Fruit fly (Drosophila melanogaster): ENCODE measurements around the gene Spn77Bb.

DNA sequence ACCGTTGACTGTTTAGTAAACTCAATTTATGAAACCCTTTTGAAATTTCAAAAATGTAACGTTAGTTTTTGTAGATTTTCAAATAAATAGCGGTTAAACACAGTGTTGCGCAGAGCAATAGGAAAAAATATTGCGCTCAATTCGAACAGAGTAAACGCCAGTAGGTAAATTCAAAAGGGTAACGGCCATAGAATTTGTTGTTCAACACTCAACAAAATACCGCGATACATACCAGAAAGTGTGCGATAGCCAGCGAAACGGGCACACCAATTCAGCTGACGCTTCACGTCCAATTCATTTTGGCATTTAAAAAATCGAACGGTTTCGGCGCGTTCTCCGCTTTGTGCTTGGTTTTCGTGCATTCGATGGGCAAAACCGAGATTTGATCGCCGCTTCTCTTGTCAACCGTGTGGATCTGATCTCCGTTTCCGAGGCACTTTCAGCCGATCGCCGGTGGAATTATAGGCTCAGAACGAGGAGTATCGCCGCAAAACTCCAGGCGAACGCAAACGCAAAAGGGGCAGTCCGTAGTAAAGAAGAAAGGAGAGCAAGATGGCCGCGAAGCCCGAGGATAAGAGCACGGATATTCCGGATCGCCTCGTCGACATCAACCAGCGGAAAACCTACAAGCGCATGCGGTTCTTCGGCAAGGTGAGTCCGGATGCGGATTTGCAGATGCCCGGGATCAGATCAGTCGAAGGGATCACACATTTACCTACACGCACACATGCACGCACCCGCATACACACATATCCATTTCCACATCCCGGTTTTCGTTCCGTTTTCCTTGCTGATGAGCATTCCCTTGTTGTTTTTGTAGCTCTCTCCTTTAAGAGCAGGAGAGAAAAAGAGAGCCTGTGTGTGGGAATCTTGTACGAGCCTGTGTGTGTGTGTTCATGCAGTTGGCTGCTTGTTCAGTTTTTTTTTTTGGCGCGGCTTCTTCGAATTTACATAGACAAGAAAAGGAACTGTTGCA lies 10.7 kb upstream of the Spn77Bb start:
- TF ChIP-seq psq (optimal IDR thresholded peaks at IDR 0.05) (no peak), insv (optimal IDR thresholded peaks at IDR 0.05) (peak; percentile 7)
